Worm (Caenorhabditis elegans) whole organism, midembryonic: ENCODE measurements around the gene dmsr-12.

ENCODE experiments used
- T22C8.4 ChIP-seq: fragments of 200-800 bp; sonication (Bioruptor generic); IDR thresholded peaks from 2 replicates; pipeline ENCODE4 v1.3.6; 2022; ENCODE audit warnings: missing genetic modification characterization, missing compliant biosample characterization
- cog-1 ChIP-seq: sonication (generic microtip); optimal IDR thresholded peaks from 2 replicates; lab custom pipeline; 2016; ENCODE audit warnings: missing genetic modification characterization, missing compliant biosample characterization
- flt-1 ChIP-seq: fragments of 200-800 bp; sonication (Bioruptor generic); IDR thresholded peaks from 2 replicates; pipeline ENCODE4 v1.3.6; 2022; ENCODE audit warnings: missing genetic modification characterization, missing compliant biosample characterization
- klf-2 ChIP-seq: fragments of 200-800 bp; sonication (Bioruptor generic); conservative IDR thresholded peaks from 2 replicates; pipeline ENCODE4 v1.3.6; 2022; ENCODE audit warnings: missing genetic modification reagents, missing genetic modification characterization, missing compliant biosample characterization
- med-1 ChIP-seq: sonication (generic microtip); optimal IDR thresholded peaks from 2 replicates; lab custom pipeline; 2017; ENCODE audit warnings: missing genetic modification characterization, mild to moderate bottlenecking, missing compliant biosample characterization, antibody characterized with exemption, missing genetic modification reagents; ENCODE audit not compliant: insufficient read depth
- ref-1 ChIP-seq: fragments of 200-800 bp; sonication (Bioruptor generic); conservative IDR thresholded peaks from 2 replicates; pipeline ENCODE4 v1.3.6; 2022; ENCODE audit warnings: missing genetic modification reagents, missing genetic modification characterization, missing compliant biosample characterization
- tab-1 ChIP-seq: fragments of 200-800 bp; sonication (Bioruptor generic); IDR thresholded peaks from 2 replicates; pipeline ENCODE4 v1.3.6; 2022; ENCODE audit warnings: missing genetic modification characterization, missing compliant biosample characterization
- ztf-23 ChIP-seq: fragments of 200-800 bp; sonication (Bioruptor generic); IDR thresholded peaks from 2 replicates; pipeline ENCODE4 v1.3.6; 2022; ENCODE audit warnings: missing genetic modification reagents, missing genetic modification characterization, missing compliant biosample characterization
- ztf-29 ChIP-seq: fragments of 200-800 bp; sonication (Bioruptor generic); IDR thresholded peaks from 2 replicates; pipeline ENCODE4 v1.3.6; 2022; ENCODE audit warnings: missing genetic modification reagents, missing genetic modification characterization, missing compliant biosample characterization

Gene dmsr-12

ce11 chrV:6830755-6831227, 24.6 kb upstream of the dmsr-12 start, which contains the start of gene col-142:
Gene col-142, plus strand, starts transcription at chrV:6831177.
- TF ChIP-seq flt-1 = no peak
- no peak for TF ChIP-seq cog-1 (tag; lab: Kevin White, UChicago)
- no peak for TF ChIP-seq med-1
- no peak for TF ChIP-seq T22C8.4 (GFP tag; lab: Robert Waterston, UW)
- no peak for TF ChIP-seq klf-2
- TF ChIP-seq ref-1 (GFP tag; lab: Robert Waterston, UW) = no peak
- TF ChIP-seq ztf-29 (GFP tag; lab: Robert Waterston, UW) = no peak
- no peak for TF ChIP-seq tab-1
- TF ChIP-seq ztf-23 = no peak

ce11 chrV:6830075-6830474, 23.8 kb upstream of the dmsr-12 start:
- no peak for TF ChIP-seq cog-1 (tag; lab: Kevin White, UChicago)
- no peak for TF ChIP-seq T22C8.4 (GFP tag; lab: Robert Waterston, UW)
- TF ChIP-seq ztf-29 (GFP tag; lab: Robert Waterston, UW) = no peak
- TF ChIP-seq ztf-23 = no peak
- no peak for TF ChIP-seq ref-1 (GFP tag; lab: Robert Waterston, UW)
- no peak for TF ChIP-seq tab-1
- no peak for TF ChIP-seq klf-2
- no peak for TF ChIP-seq med-1
- no peak for TF ChIP-seq flt-1

ce11 chrV:6829404-6829803, 23.2 kb upstream of the dmsr-12 start, which contains the start of gene col-141:
Gene col-141, plus strand, starts transcription at chrV:6829704.
- TF ChIP-seq T22C8.4 (GFP tag; lab: Robert Waterston, UW) = no peak
- no peak for TF ChIP-seq ref-1 (GFP tag; lab: Robert Waterston, UW)
- no peak for TF ChIP-seq ztf-23
- no peak for TF ChIP-seq tab-1
- no peak for TF ChIP-seq med-1
- TF ChIP-seq flt-1 = no peak
- no peak for TF ChIP-seq klf-2
- TF ChIP-seq ztf-29 (GFP tag; lab: Robert Waterston, UW) = no peak
- no peak for TF ChIP-seq cog-1 (tag; lab: Kevin White, UChicago)

ce11 chrV:6828786-6829185, 22.5 kb upstream of the dmsr-12 start, which contains the start of gene dmsr-15:
Gene dmsr-15, minus strand, starts transcription at chrV:6828886.
- TF ChIP-seq ztf-23 = no peak
- TF ChIP-seq klf-2 = no peak
- no peak for TF ChIP-seq flt-1
- no peak for TF ChIP-seq cog-1 (tag; lab: Kevin White, UChicago)
- TF ChIP-seq ztf-29 (GFP tag; lab: Robert Waterston, UW) = no peak
- no peak for TF ChIP-seq T22C8.4 (GFP tag; lab: Robert Waterston, UW)
- TF ChIP-seq med-1 = no peak
- TF ChIP-seq ref-1 (GFP tag; lab: Robert Waterston, UW) = no peak
- TF ChIP-seq tab-1 = no peak

- TF ChIP-seq T22C8.4 (GFP tag; lab: Robert Waterston, UW) (no peak), med-1 (no peak), ref-1 (GFP tag; lab: Robert Waterston, UW) (no peak), ztf-23 (no peak), ztf-29 (GFP tag; lab: Robert Waterston, UW) (no peak), cog-1 (tag; lab: Kevin White, UChicago) (no peak), tab-1 (no peak), klf-2 (no peak), flt-1 (no peak)
These were observed 17.2 kb upstream of the dmsr-12 start for ce11 chrV:6823432-6823831.

ce11 chrV:6821509-6821908, 15.3 kb upstream of the dmsr-12 start, which contains the start of gene T15B7.8:
Gene T15B7.8, plus strand, starts transcription at chrV:6821809.
- TF ChIP-seq ref-1 (GFP tag; lab: Robert Waterston, UW) = no peak
- no peak for TF ChIP-seq tab-1
- no peak for TF ChIP-seq ztf-29 (GFP tag; lab: Robert Waterston, UW)
- no peak for TF ChIP-seq cog-1 (tag; lab: Kevin White, UChicago)
- TF ChIP-seq T22C8.4 (GFP tag; lab: Robert Waterston, UW) = no peak
- TF ChIP-seq med-1 = no peak
- TF ChIP-seq ztf-23 = no peak
- no peak for TF ChIP-seq klf-2

ce11 chrV:6819812-6820211, 13.6 kb upstream of the dmsr-12 start, which contains the start of gene dmsr-13:
Gene dmsr-13, minus strand, starts transcription at chrV:6819912.
- no peak for TF ChIP-seq T22C8.4 (GFP tag; lab: Robert Waterston, UW)
- TF ChIP-seq ztf-29 (GFP tag; lab: Robert Waterston, UW) = no peak
- no peak for TF ChIP-seq tab-1
- TF ChIP-seq ref-1 (GFP tag; lab: Robert Waterston, UW) = no peak
- no peak for TF ChIP-seq klf-2
- no peak for TF ChIP-seq flt-1
- no peak for TF ChIP-seq ztf-23
- TF ChIP-seq cog-1 (tag; lab: Kevin White, UChicago) = no peak
- no peak for TF ChIP-seq med-1

ce11 chrV:6817184-6817583, 10.9 kb upstream of the dmsr-12 start, which contains the start of gene dmsr-14:
Gene dmsr-14, minus strand, starts transcription at chrV:6817284.
- no peak for TF ChIP-seq ref-1 (GFP tag; lab: Robert Waterston, UW)
- no peak for TF ChIP-seq klf-2
- no peak for TF ChIP-seq tab-1
- no peak for TF ChIP-seq med-1
- TF ChIP-seq T22C8.4 (GFP tag; lab: Robert Waterston, UW) = no peak
- TF ChIP-seq cog-1 (tag; lab: Kevin White, UChicago) = no peak
- no peak for TF ChIP-seq flt-1
- TF ChIP-seq ztf-29 (GFP tag; lab: Robert Waterston, UW) = no peak
- TF ChIP-seq ztf-23 = no peak

- TF ChIP-seq ref-1 (GFP tag; lab: Robert Waterston, UW) (no peak), tab-1 (no peak), ztf-23 (no peak), flt-1 (no peak), klf-2 (no peak), med-1 (no peak), T22C8.4 (GFP tag; lab: Robert Waterston, UW) (no peak), cog-1 (tag; lab: Kevin White, UChicago) (no peak), ztf-29 (GFP tag; lab: Robert Waterston, UW) (no peak)
These were observed 7.6 kb upstream of the dmsr-12 start for ce11 chrV:6813862-6814261.

- TF ChIP-seq klf-2 = no peak
- TF ChIP-seq T22C8.4 (GFP tag; lab: Robert Waterston, UW) = no peak
- no peak for TF ChIP-seq cog-1 (tag; lab: Kevin White, UChicago)
- TF ChIP-seq ztf-23 = no peak
- TF ChIP-seq ztf-29 (GFP tag; lab: Robert Waterston, UW) = no peak
- no peak for TF ChIP-seq tab-1
- TF ChIP-seq ref-1 (GFP tag; lab: Robert Waterston, UW) = no peak
These were observed 5.6 kb upstream of the dmsr-12 start for ce11 chrV:6811863-6812262.
